Worm (Caenorhabditis elegans): Measurements from ENCODE around the gene lgc-47.

- TF ChIP-seq sea-1 (GFP tag; conservative IDR thresholded peaks at IDR 0.05) = no peak
- no peak for TF ChIP-seq flt-1 (GFP tag; IDR thresholded peaks at IDR 0.05)
- TF ChIP-seq B0310.2 (tag; optimal IDR thresholded peaks at IDR 0.05) = no peak
- TF ChIP-seq ceh-36 (tag; optimal IDR thresholded peaks at IDR 0.05) = no peak
- TF ChIP-seq pes-1 (GFP tag; IDR thresholded peaks at IDR 0.05) = no peak
- TF ChIP-seq ama-1 (optimal IDR thresholded peaks at IDR 0.05) = no peak
- TF ChIP-seq F13C5.2 (tag; optimal IDR thresholded peaks at IDR 0.05) = no peak
- no peak for TF ChIP-seq aly-1 (tag; optimal IDR thresholded peaks at IDR 0.05)
- TF ChIP-seq ceh-13 (GFP tag; optimal IDR thresholded peaks at IDR 0.05) = no peak
- TF ChIP-seq hnd-1 (tag; optimal IDR thresholded peaks at IDR 0.05) = no peak
- TF ChIP-seq hmbx-1 (tag; optimal IDR thresholded peaks at IDR 0.05) = no peak
Observed at ce11 chrX:9856618-9857017, 49.2 kb upstream of the lgc-47 start, which contains the start of gene R07B1.11.
